Worm (Caenorhabditis elegans): Measurements from ENCODE around the gene ZK418.10.
A peak's percentile ranks its signal among the peaks of the same experiment; 100 is the strongest.

The ZK418.10 gene

DNA sequence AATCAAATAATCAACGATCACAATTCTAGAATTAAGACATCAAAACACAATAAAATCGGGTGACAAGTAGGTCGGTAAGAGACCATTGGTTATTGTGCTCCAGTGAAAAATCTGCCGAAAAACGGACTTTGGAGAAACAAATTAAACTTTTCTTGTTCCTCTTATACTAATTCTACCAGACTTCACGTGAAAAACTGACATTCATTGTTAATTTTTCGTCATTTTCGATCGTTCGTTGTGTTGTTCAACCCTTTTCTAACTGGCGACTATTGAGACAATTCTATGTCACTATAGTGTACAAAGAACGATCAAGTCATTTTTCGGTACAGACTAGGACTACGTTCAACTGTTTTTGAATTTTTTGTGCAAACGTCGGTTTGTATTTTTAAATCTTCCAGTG lies 30.0 kb upstream of the ZK418.10 start (continued):
- TF ChIP-seq nhr-11 (tag; optimal IDR thresholded peaks at IDR 0.05) (no peak), mef-2 (tag; optimal IDR thresholded peaks at IDR 0.05) (no peak), xbp-1 (tag; optimal IDR thresholded peaks at IDR 0.05) (peak; percentile 30), lin-35 (GFP tag; optimal IDR thresholded peaks at IDR 0.05) (peak in 1 of 2 experiments; percentile 73), ceh-90 (tag; optimal IDR thresholded peaks at IDR 0.05) (no peak), efl-1 (optimal IDR thresholded peaks at IDR 0.05) (peak in 1 of 2 experiments; percentile 11), efl-1 (GFP tag; optimal IDR thresholded peaks at IDR 0.05 in 1 of 2) (peak in 1 of 2 experiments; percentile 93), nhr-84 (tag; optimal IDR thresholded peaks at IDR 0.05) (no peak), unc-98 (GFP tag; IDR thresholded peaks at IDR 0.05) (no peak), nhr-237 (tag; optimal IDR thresholded peaks at IDR 0.05) (no peak), fkh-4 (tag; optimal IDR thresholded peaks at IDR 0.05; ENCODE audit: borderline replicate concordance) (no peak), sup-37 (GFP tag; optimal IDR thresholded peaks at IDR 0.05) (no peak), ces-1 (GFP tag; optimal IDR thresholded peaks at IDR 0.05) (no peak), efl-3 (GFP tag; optimal IDR thresholded peaks at IDR 0.05) (no peak), lsy-2 (tag; optimal IDR thresholded peaks at IDR 0.05) (peak; percentile 5 to 36), tbx-2 (tag; optimal IDR thresholded peaks at IDR 0.05) (peak; percentile 19), isw-1 (GFP tag; IDR thresholded peaks at IDR 0.05) (no peak), blmp-1 (tag; optimal IDR thresholded peaks at IDR 0.05) (peak; percentile 41)

DNA sequence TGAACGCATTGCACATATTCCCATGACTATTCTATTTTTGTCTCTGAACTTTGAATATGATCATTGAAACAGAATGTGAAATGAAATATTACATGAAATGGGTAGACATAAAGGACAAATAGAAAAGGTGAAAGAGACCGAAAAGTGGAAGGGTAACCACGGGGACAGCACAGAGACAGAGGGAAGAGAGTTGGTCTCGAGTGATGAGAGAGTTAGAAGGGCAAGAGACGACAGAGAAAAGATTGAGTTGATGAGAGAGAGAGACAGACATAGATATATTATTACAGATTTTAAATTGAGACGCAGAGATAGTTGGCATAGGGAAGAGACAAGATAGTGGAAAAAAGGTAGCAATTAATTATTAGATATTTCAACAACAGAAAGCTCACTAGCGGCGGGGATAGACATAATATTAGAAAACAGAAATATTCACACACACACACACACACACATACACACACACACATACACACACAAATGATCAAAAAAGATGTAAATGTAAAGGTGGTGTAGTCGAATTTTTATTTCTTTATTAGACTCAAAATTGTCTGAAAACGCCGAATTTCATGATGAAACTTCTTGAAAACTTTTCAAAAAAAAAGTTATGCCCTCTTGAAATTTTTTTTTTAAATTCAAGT lies 26.2 kb upstream of the ZK418.10 start:
- no peak for TF ChIP-seq unc-62 (GFP tag; optimal IDR thresholded peaks at IDR 0.05)
- TF ChIP-seq lin-13 (GFP tag; optimal IDR thresholded peaks at IDR 0.05) = peak; percentile 2
- no peak for TF ChIP-seq unc-130 (tag; optimal IDR thresholded peaks at IDR 0.05)
- TF ChIP-seq sox-4 (tag; optimal IDR thresholded peaks at IDR 0.05) = peak; percentile 43
- TF ChIP-seq ceh-8 (GFP tag; optimal IDR thresholded peaks at IDR 0.05) = no peak
- no peak for TF ChIP-seq ets-5 (GFP tag; IDR thresholded peaks at IDR 0.05)
- peak; percentile 51 for TF ChIP-seq dsc-1 (tag; optimal IDR thresholded peaks at IDR 0.05)
- TF ChIP-seq irx-1 (tag; optimal IDR thresholded peaks at IDR 0.05) = peak; percentile 12
- peak; percentile 78 for TF ChIP-seq blmp-1 (tag; optimal IDR thresholded peaks at IDR 0.05)
- TF ChIP-seq efl-3 (GFP tag; optimal IDR thresholded peaks at IDR 0.05) = no peak
- peak; percentile 72 for TF ChIP-seq C16A3.4 (tag; optimal IDR thresholded peaks at IDR 0.05)
- TF ChIP-seq F16B12.6 (tag; optimal IDR thresholded peaks at IDR 0.05) = peak; percentile 28
- TF ChIP-seq ceh-82 (tag; optimal IDR thresholded peaks at IDR 0.05) = peak; percentile 50 to 64 (median 59)
- TF ChIP-seq mdl-1 (tag; optimal IDR thresholded peaks at IDR 0.05) = peak in 1 of 2 experiments; percentile 66
- TF ChIP-seq sup-37 (GFP tag; optimal IDR thresholded peaks at IDR 0.05) = no peak
- peak; percentile 63 for TF ChIP-seq rnt-1 (tag; optimal IDR thresholded peaks at IDR 0.05)
- peak; percentile 51 for TF ChIP-seq lin-39 (tag; optimal IDR thresholded peaks at IDR 0.05)
- TF ChIP-seq nhr-19 (GFP tag; conservative IDR thresholded peaks at IDR 0.05) = peak; percentile 86
- TF ChIP-seq hpl-2 (GFP tag; optimal IDR thresholded peaks at IDR 0.05) = no peak
- TF ChIP-seq nhr-12 (tag; optimal IDR thresholded peaks at IDR 0.05) = no peak
- TF ChIP-seq tlp-1 (tag; optimal IDR thresholded peaks at IDR 0.05) = no peak
- TF ChIP-seq jun-1 (tag; optimal IDR thresholded peaks at IDR 0.05) = peak; percentile 84
- peak; percentile 53 for TF ChIP-seq pax-3 (tag; optimal IDR thresholded peaks at IDR 0.05)
- no peak for TF ChIP-seq ama-1 (optimal IDR thresholded peaks at IDR 0.05)
- peak; percentile 13 for TF ChIP-seq snpc-4 (tag; optimal IDR thresholded peaks at IDR 0.05)
- TF ChIP-seq grh-1 (GFP tag; IDR thresholded peaks at IDR 0.05) = no peak
- TF ChIP-seq fos-1 (tag; optimal IDR thresholded peaks at IDR 0.05) = peak; percentile 41
- no peak for TF ChIP-seq ces-1 (GFP tag; optimal IDR thresholded peaks at IDR 0.05)
- TF ChIP-seq lsy-2 (tag; optimal IDR thresholded peaks at IDR 0.05) = peak; percentile 73 to 84
- TF ChIP-seq nhr-76 (tag; optimal IDR thresholded peaks at IDR 0.05) = no peak
- no peak for TF ChIP-seq mef-2 (tag; optimal IDR thresholded peaks at IDR 0.05)
- peak; percentile 74 for TF ChIP-seq swsn-7 (tag; optimal IDR thresholded peaks at IDR 0.05)
- TF ChIP-seq nhr-20 (tag; optimal IDR thresholded peaks at IDR 0.05) = peak; percentile 88
- TF ChIP-seq nhr-71 (tag; optimal IDR thresholded peaks at IDR 0.05) = peak; percentile 91
- TF ChIP-seq hlh-17 (GFP tag; optimal IDR thresholded peaks at IDR 0.05; ENCODE audit: borderline replicate concordance) = no peak
- no peak for TF ChIP-seq unc-98 (GFP tag; IDR thresholded peaks at IDR 0.05)
- no peak for TF ChIP-seq fkh-10 (GFP tag; optimal IDR thresholded peaks at IDR 0.05)
- TF ChIP-seq Y116A8C.19 (tag; optimal IDR thresholded peaks at IDR 0.05; ENCODE audit: borderline replicate concordance) = no peak
- TF ChIP-seq pag-3 (tag; optimal IDR thresholded peaks at IDR 0.05; ENCODE audit: borderline replicate concordance, insufficient read depth) = no peak
- TF ChIP-seq fkh-8 (tag; optimal IDR thresholded peaks at IDR 0.05) = peak; percentile 86
